Fruit fly (Drosophila melanogaster) whole organism, embryonic: ENCODE data around the gene Cpr11B.

Experiments used
- Asciz ChIP-seq: fragments of 200-800 bp; sonication (Bioruptor generic); optimal IDR thresholded peaks from 2 replicates; lab custom pipeline; 2017; ENCODE audit warnings: missing biosample characterization, mild to moderate bottlenecking, missing genetic modification characterization, missing genetic modification reagents
- CG10209 ChIP-seq: fragments of 200-800 bp; sonication (Bioruptor generic); optimal IDR thresholded peaks from 3 replicates; lab custom pipeline; 2017; ENCODE audit warnings: missing biosample characterization, mild to moderate bottlenecking, missing genetic modification characterization, missing genetic modification reagents
- CG10543 ChIP-seq: fragments of 200-800 bp; sonication (Bioruptor generic); optimal IDR thresholded peaks from 3 replicates; lab custom pipeline; 2017; ENCODE audit warnings: missing biosample characterization, mild to moderate bottlenecking, missing genetic modification characterization, moderate library complexity
- CG12659 ChIP-seq: fragments of 200-800 bp; sonication (Bioruptor generic); optimal IDR thresholded peaks from 3 replicates; lab custom pipeline; 2017; ENCODE audit warnings: mild to moderate bottlenecking, missing biosample characterization, missing genetic modification reagents, missing genetic modification characterization
- CG13123 ChIP-seq: fragments of 200-800 bp; sonication (Bioruptor generic); optimal IDR thresholded peaks from 2 replicates; lab custom pipeline; 2016; ENCODE audit warnings: missing biosample characterization, missing genetic modification characterization
- CG13775 ChIP-seq: fragments of 200-800 bp; sonication (Bioruptor generic); optimal IDR thresholded peaks from 3 replicates; lab custom pipeline; 2017; ENCODE audit warnings: missing biosample characterization, mild to moderate bottlenecking, missing genetic modification characterization
- CG14050 ChIP-seq: fragments of 200-800 bp; sonication (Bioruptor generic); IDR thresholded peaks from 3 replicates; pipeline ENCODE4 v1.3.6; 2022; ENCODE audit warnings: missing biosample characterization, missing genetic modification characterization
- CG1832 ChIP-seq: fragments of 200-800 bp; sonication (Bioruptor generic); optimal IDR thresholded peaks from 2 replicates; lab custom pipeline; 2017; ENCODE audit warnings: missing biosample characterization, mild to moderate bottlenecking, missing genetic modification characterization, inconsistent platforms
- CG18599 ChIP-seq: fragments of 200-800 bp; sonication (Bioruptor generic); optimal IDR thresholded peaks from 3 replicates; lab custom pipeline; 2017; ENCODE audit warnings: missing biosample characterization, missing genetic modification characterization, mild to moderate bottlenecking, moderate library complexity, missing genetic modification reagents
- CG3163 ChIP-seq: fragments of 200-800 bp; sonication (Bioruptor generic); optimal IDR thresholded peaks from 3 replicates; lab custom pipeline; 2016; ENCODE audit warnings: missing biosample characterization, missing genetic modification characterization
- CG34376 ChIP-seq: fragments of 200-800 bp; sonication (Bioruptor generic); optimal IDR thresholded peaks from 2 replicates; lab custom pipeline; 2018; ENCODE audit warnings: missing biosample characterization, mild to moderate bottlenecking, missing genetic modification characterization
- CG4360 ChIP-seq: fragments of 200-800 bp; sonication (Bioruptor generic); IDR thresholded peaks from 2 replicates; pipeline ENCODE4 v1.3.6; 2022; ENCODE audit warnings: missing biosample characterization, missing genetic modification characterization
- CG7357 ChIP-seq: fragments of 200-800 bp; sonication (Bioruptor generic); IDR thresholded peaks from 3 replicates; pipeline ENCODE4 v1.3.6; 2022; ENCODE audit warnings: missing biosample characterization, missing genetic modification characterization
- CTCF ChIP-seq: fragments of 200-800 bp; sonication (Bioruptor generic); optimal IDR thresholded peaks from 2 replicates; lab custom pipeline; 2017; ENCODE audit warnings: missing biosample characterization, mild to moderate bottlenecking, missing genetic modification characterization, moderate library complexity
- Gug ChIP-seq: fragments of 200-800 bp; sonication (Bioruptor generic); IDR thresholded peaks from 4 replicates; pipeline ENCODE4 v1.3.6; 2022; ENCODE audit warnings: missing biosample characterization, missing genetic modification characterization
- HLH3B ChIP-seq: fragments of 200-800 bp; sonication (Bioruptor generic); IDR thresholded peaks from 2 replicates; pipeline ENCODE4 v1.3.6; 2022; ENCODE audit warnings: missing biosample characterization, missing genetic modification characterization
- HLH54F ChIP-seq: fragments of 200-800 bp; sonication (Bioruptor generic); optimal IDR thresholded peaks from 3 replicates; lab custom pipeline; 2016; ENCODE audit warnings: missing biosample characterization, missing genetic modification characterization
- Jarid2 ChIP-seq: fragments of 200-800 bp; sonication (Bioruptor generic); optimal IDR thresholded peaks from 3 replicates; lab custom pipeline; 2017; ENCODE audit warnings: mild to moderate bottlenecking, missing biosample characterization, missing genetic modification reagents, missing genetic modification characterization
- Oaz ChIP-seq: fragments of 200-800 bp; sonication (Bioruptor generic); IDR thresholded peaks from 2 replicates; pipeline ENCODE4 v1.3.6; 2022; ENCODE audit warnings: missing biosample characterization, missing genetic modification characterization
- Oli ChIP-seq: fragments of 200-800 bp; sonication (Bioruptor generic); optimal IDR thresholded peaks from 2 replicates; lab custom pipeline; 2018; ENCODE audit warnings: missing biosample characterization, mild to moderate bottlenecking, missing genetic modification characterization, moderate library complexity
- Pdp1 ChIP-seq, 2 experiments: fragments of 200-800 bp; sonication (Bioruptor generic); optimal IDR thresholded peaks; 3 replicates each; lab custom pipeline; 2016; ENCODE audit warnings: missing biosample characterization in 2 of 2, missing genetic modification characterization in 2 of 2, mild to moderate bottlenecking in 1 of 2, moderate library complexity in 1 of 2
- Scr ChIP-seq: fragments of 200-800 bp; sonication (Bioruptor generic); IDR thresholded peaks from 2 replicates; pipeline ENCODE4 v1.3.6; 2022; ENCODE audit warnings: missing biosample characterization, missing genetic modification characterization; ENCODE audit not compliant: partially characterized antibody
- Six4 ChIP-seq: fragments of 200-800 bp; sonication (Bioruptor generic); optimal IDR thresholded peaks from 2 replicates; lab custom pipeline; 2016; ENCODE audit warnings: missing biosample characterization, missing genetic modification characterization
- ac ChIP-seq: fragments of 200-800 bp; sonication (Bioruptor generic); optimal IDR thresholded peaks from 3 replicates; lab custom pipeline; 2017; ENCODE audit warnings: missing biosample characterization, mild to moderate bottlenecking, missing genetic modification characterization
- bigmax ChIP-seq: fragments of 200-800 bp; sonication (Bioruptor generic); optimal IDR thresholded peaks from 2 replicates; lab custom pipeline; 2018; ENCODE audit warnings: missing biosample characterization, mild to moderate bottlenecking, missing genetic modification characterization
- caup ChIP-seq: fragments of 200-800 bp; sonication (Bioruptor generic); optimal IDR thresholded peaks from 3 replicates; lab custom pipeline; 2017; ENCODE audit warnings: missing biosample characterization, mild to moderate bottlenecking, missing genetic modification characterization, moderate library complexity; ENCODE audit not compliant: severe bottlenecking
- ci ChIP-seq: fragments of 200-800 bp; sonication (Bioruptor generic); IDR thresholded peaks from 3 replicates; pipeline ENCODE4 v1.3.6; 2022; ENCODE audit warnings: missing biosample characterization, missing genetic modification characterization
- corto ChIP-seq: fragments of 200-800 bp; sonication (Bioruptor generic); optimal IDR thresholded peaks from 2 replicates; lab custom pipeline; 2016; ENCODE audit warnings: missing biosample characterization, mild to moderate bottlenecking, missing genetic modification characterization, moderate library complexity
- crol ChIP-seq: fragments of 200-800 bp; sonication (Bioruptor generic); IDR thresholded peaks from 2 replicates; pipeline ENCODE4 v1.3.6; 2022; ENCODE audit warnings: missing biosample characterization, missing genetic modification characterization
- dan ChIP-seq: fragments of 200-800 bp; sonication (Bioruptor generic); IDR thresholded peaks from 2 replicates; pipeline ENCODE4 v1.3.6; 2022; ENCODE audit warnings: missing biosample characterization, missing genetic modification characterization
- fru ChIP-seq: fragments of >200 bp; optimal IDR thresholded peaks from 2 replicates; lab custom pipeline; 2017
- fu2 ChIP-seq: fragments of 200-800 bp; sonication (Bioruptor generic); optimal IDR thresholded peaks from 2 replicates; lab custom pipeline; 2016; ENCODE audit warnings: missing biosample characterization, missing genetic modification characterization
- gsb-n ChIP-seq: fragments of 200-800 bp; sonication (Bioruptor generic); optimal IDR thresholded peaks from 3 replicates; lab custom pipeline; 2018; ENCODE audit warnings: missing biosample characterization, mild to moderate bottlenecking, missing genetic modification characterization
- insv ChIP-seq, 2 experiments: fragments of 200-800 bp; sonication (Bioruptor generic); optimal IDR thresholded peaks; 3 replicates each; lab custom pipeline; 2016 to 2018; ENCODE audit warnings: missing biosample characterization in 2 of 2, missing genetic modification characterization in 2 of 2
- mam ChIP-seq: fragments of 200-800 bp; sonication (Bioruptor generic); optimal IDR thresholded peaks from 3 replicates; lab custom pipeline; 2016; ENCODE audit warnings: missing biosample characterization, missing genetic modification characterization
- pfk ChIP-seq: fragments of 200-800 bp; sonication (Bioruptor generic); optimal IDR thresholded peaks from 2 replicates; lab custom pipeline; 2018; ENCODE audit warnings: missing biosample characterization, mild to moderate bottlenecking, missing genetic modification characterization, moderate library complexity
- pzg ChIP-seq: fragments of 200-800 bp; sonication (Bioruptor generic); optimal IDR thresholded peaks from 3 replicates; lab custom pipeline; 2018; ENCODE audit warnings: missing biosample characterization, mild to moderate bottlenecking, missing genetic modification characterization, moderate library complexity
- row ChIP-seq: fragments of 200-800 bp; sonication (Bioruptor generic); IDR thresholded peaks from 3 replicates; pipeline ENCODE4 v1.3.6; 2022; ENCODE audit warnings: missing biosample characterization, missing genetic modification characterization
- sens ChIP-seq: fragments of 200-800 bp; sonication (Bioruptor generic); peaks from one replicate; lab custom pipeline; 2016; ENCODE audit warnings: missing biosample characterization, missing genetic modification characterization
- sens-2 ChIP-seq: fragments of 200-800 bp; sonication (Bioruptor generic); IDR thresholded peaks from 2 replicates; pipeline ENCODE4 v1.3.6; 2022; ENCODE audit warnings: missing biosample characterization, missing genetic modification characterization
- sima ChIP-seq: fragments of 200-800 bp; sonication (Bioruptor generic); optimal IDR thresholded peaks from 2 replicates; lab custom pipeline; 2016; ENCODE audit warnings: missing biosample characterization, missing genetic modification characterization
- sqz ChIP-seq: fragments of 200-800 bp; sonication (Bioruptor generic); optimal IDR thresholded peaks from 3 replicates; lab custom pipeline; 2018; ENCODE audit warnings: missing biosample characterization, mild to moderate bottlenecking, missing genetic modification characterization
- sug ChIP-seq: fragments of 200-800 bp; optimal IDR thresholded peaks from 2 replicates; lab custom pipeline; 2019; ENCODE audit warnings: missing biosample characterization, mild to moderate bottlenecking, missing genetic modification characterization, moderate library complexity
- twi ChIP-seq: fragments of 200-800 bp; optimal IDR thresholded peaks from 2 replicates; lab custom pipeline; 2019; ENCODE audit warnings: missing biosample characterization, mild to moderate bottlenecking, missing genetic modification characterization, moderate library complexity
- usp ChIP-seq: fragments of >200 bp; optimal IDR thresholded peaks from 2 replicates; lab custom pipeline; 2017; ENCODE audit warnings: missing biosample characterization, missing genetic modification characterization
- zen2 ChIP-seq: fragments of 200-800 bp; sonication (Bioruptor generic); IDR thresholded peaks from 3 replicates; pipeline ENCODE4 v1.3.6; 2022; ENCODE audit warnings: missing biosample characterization, missing genetic modification characterization; ENCODE audit not compliant: partially characterized antibody

Gene Cpr11B

DNA sequence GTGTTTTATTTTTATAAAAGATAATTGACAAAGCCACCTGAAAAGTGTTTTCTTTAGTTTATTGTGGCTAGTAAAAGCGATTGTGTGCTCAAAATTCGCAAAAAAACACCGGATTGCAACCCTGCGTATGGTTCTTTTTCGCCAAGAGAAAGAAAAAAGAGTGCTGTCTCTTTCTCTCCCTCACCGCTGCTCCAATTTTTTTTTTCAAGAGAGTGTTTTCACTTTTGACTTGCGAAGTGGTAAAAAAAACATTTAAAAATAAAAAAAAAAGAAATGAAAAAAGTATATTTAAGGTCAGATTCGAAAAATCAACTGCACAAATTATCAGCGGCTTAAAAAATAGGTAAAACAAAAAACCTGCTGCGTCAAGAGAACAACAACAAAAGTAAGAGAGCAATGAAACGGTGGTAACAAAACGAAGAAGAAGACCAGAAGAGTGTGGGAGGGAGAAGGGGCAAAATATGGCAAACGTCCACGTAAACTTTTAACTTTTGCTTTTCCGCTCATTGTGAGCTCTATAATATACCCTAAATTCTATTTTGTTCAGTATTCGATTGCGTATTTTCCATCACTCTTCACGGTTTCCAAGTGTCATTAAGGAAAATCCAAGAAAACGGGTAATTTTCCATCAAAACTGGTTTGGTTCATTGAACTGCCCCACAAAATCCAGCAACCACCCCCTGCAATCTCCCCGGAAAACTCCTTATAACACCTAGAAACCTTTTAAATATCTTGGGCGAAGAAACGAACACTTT, 43.6 kb downstream of the Cpr11B start (continued):
- TF ChIP-seq corto: peak; percentile 66
- peak; percentile 76 for TF ChIP-seq sqz (GFP tag; lab: Kevin White, UChicago)
- TF ChIP-seq CG7357 (GFP tag; lab: Robert Waterston, UW): no peak
- TF ChIP-seq Jarid2 (GFP tag; lab: Kevin White, UChicago): no peak
- no peak for TF ChIP-seq caup (GFP tag; lab: Kevin White, UChicago)
- no peak for TF ChIP-seq CG13123 (GFP tag; lab: Kevin White, UChicago)
- peak; percentile 64 for TF ChIP-seq sens (GFP tag; lab: Kevin White, UChicago)
- no peak for TF ChIP-seq CTCF
- no peak for TF ChIP-seq ci (GFP tag; lab: Robert Waterston, UW)
- TF ChIP-seq gsb-n (tag; lab: Kevin White, UChicago): no peak
- no peak for TF ChIP-seq CG18599 (GFP tag; lab: Kevin White, UChicago)
- TF ChIP-seq HLH54F (GFP tag; lab: Kevin White, UChicago): no peak
- TF ChIP-seq Oaz (GFP tag; lab: Robert Waterston, UW): no peak
- TF ChIP-seq usp (GFP tag; lab: Kevin White, UChicago): no peak
- no peak for TF ChIP-seq fu2 (GFP tag; lab: Kevin White, UChicago)
- TF ChIP-seq crol (GFP tag; lab: Robert Waterston, UW): peak; percentile 65
- TF ChIP-seq pfk (GFP tag; lab: Kevin White, UChicago): peak; percentile 74
- peak; percentile 79 for TF ChIP-seq CG3163
- TF ChIP-seq sima (GFP tag; lab: Kevin White, UChicago): no peak
- TF ChIP-seq Oli (tag; lab: Kevin White, UChicago): no peak
- no peak for TF ChIP-seq dan (GFP tag; lab: Robert Waterston, UW)
- peak; percentile 23 for TF ChIP-seq CG1832 (GFP tag; lab: Kevin White, UChicago)
- TF ChIP-seq Six4 (GFP tag; lab: Kevin White, UChicago): no peak

- TF ChIP-seq Pdp1 (GFP tag; optimal IDR thresholded peaks at IDR 0.05; lab: Kevin White, UChicago) (peak in 1 of 2 experiments; percentile 38), CG10543 (no peak), zen2 (GFP tag; lab: Robert Waterston, UW) (no peak), CG14050 (GFP tag; lab: Robert Waterston, UW) (no peak), CG12659 (GFP tag; lab: Kevin White, UChicago) (peak; percentile 19), bigmax (GFP tag; lab: Kevin White, UChicago) (peak; percentile 32), Gug (no peak), Scr (GFP tag; lab: Robert Waterston, UW) (no peak), ac (GFP tag; lab: Kevin White, UChicago) (no peak), HLH54F (GFP tag; lab: Kevin White, UChicago) (no peak), row (peak; percentile 43; the same call in 1 of the 3 replicates), HLH3B (GFP tag; lab: Robert Waterston, UW) (no peak), CG13775 (GFP tag; lab: Kevin White, UChicago) (no peak), CG10209 (no peak), Asciz (GFP tag; lab: Kevin White, UChicago) (no peak), pfk (GFP tag; lab: Kevin White, UChicago) (peak; percentile 97), CG34376 (GFP tag; lab: Kevin White, UChicago) (no peak), twi (tag; lab: Kevin White, UChicago) (no peak), CG4360 (GFP tag; lab: Robert Waterston, UW) (peak; percentile 96), insv (GFP tag; optimal IDR thresholded peaks at IDR 0.05; lab: Kevin White, UChicago) (peak; percentile 37 to 94), usp (GFP tag; lab: Kevin White, UChicago) (no peak), pzg (GFP tag; lab: Kevin White, UChicago) (no peak), fru (lab: Kevin White, UChicago) (no peak), sug (tag; lab: Kevin White, UChicago) (peak; percentile 18), sens-2 (no peak), mam (GFP tag; lab: Kevin White, UChicago) (peak; percentile 12), sens (GFP tag; lab: Kevin White, UChicago) (peak; percentile 50)
These were observed 48.2 kb downstream of the Cpr11B start for dm6 chrX:12600802-12601793.
